Worm (Caenorhabditis elegans) whole organism, young adult: ENCODE results near the gene vps-16.
A peak's percentile ranks its signal among the peaks of the same experiment; 100 is the strongest.

Experiments
- B0035.1 ChIP-seq: sonication (generic microtip); optimal IDR thresholded peaks from 2 replicates; lab custom pipeline; 2016; ENCODE audit warnings: missing genetic modification characterization, mild to moderate bottlenecking, missing compliant biosample characterization, missing genotype, missing genetic modification reagents
- B0336.3 ChIP-seq: fragments of 200-800 bp; sonication (Bioruptor generic); IDR thresholded peaks from 2 replicates; pipeline ENCODE4 v1.3.6; 2022; ENCODE audit warnings: missing genetic modification characterization, missing compliant biosample characterization
- D2030.7 ChIP-seq: fragments of 200-800 bp; sonication (Bioruptor generic); IDR thresholded peaks from 2 replicates; pipeline ENCODE4 v1.3.6; 2022; ENCODE audit warnings: missing genetic modification reagents, missing genetic modification characterization, missing compliant biosample characterization
- F37B4.10 ChIP-seq: fragments of 200-800 bp; sonication (Bioruptor generic); IDR thresholded peaks from 2 replicates; pipeline ENCODE4 v1.3.6; 2022; ENCODE audit warnings: missing genetic modification characterization, missing compliant biosample characterization
- F39B2.1 ChIP-seq: fragments of 200-800 bp; sonication (Bioruptor generic); IDR thresholded peaks from 2 replicates; pipeline ENCODE4 v1.3.6; 2022; ENCODE audit warnings: missing genetic modification reagents, missing genetic modification characterization, missing compliant biosample characterization
- T07F8.4 ChIP-seq: sonication (generic microtip); optimal IDR thresholded peaks from 2 replicates; lab custom pipeline; 2016; ENCODE audit warnings: mild to moderate bottlenecking, missing genetic modification characterization, moderate library complexity, missing compliant biosample characterization
- T26A5.8 ChIP-seq: sonication (generic microtip); optimal IDR thresholded peaks from 2 replicates; lab custom pipeline; 2016; ENCODE audit warnings: missing genetic modification characterization, missing compliant biosample characterization
- Y53F4B.3 ChIP-seq: fragments of 200-800 bp; sonication (Bioruptor generic); IDR thresholded peaks from 2 replicates; pipeline ENCODE4 v1.3.6; 2022; ENCODE audit warnings: missing genetic modification reagents, missing genetic modification characterization, missing compliant biosample characterization
- Y53G8AR.9 ChIP-seq: fragments of 200-800 bp; sonication (Bioruptor generic); conservative IDR thresholded peaks from 2 replicates; pipeline ENCODE4 v1.3.6; 2022; ENCODE audit warnings: missing genetic modification reagents, missing genetic modification characterization, missing compliant biosample characterization
- Y56A3A.18 ChIP-seq: fragments of 200-800 bp; sonication (Bioruptor generic); IDR thresholded peaks from 2 replicates; pipeline ENCODE4 v1.3.6; 2022; ENCODE audit warnings: missing genetic modification reagents, missing genetic modification characterization, missing compliant biosample characterization
- Y95B8A.8 ChIP-seq: fragments of 200-800 bp; sonication (Bioruptor generic); IDR thresholded peaks from 2 replicates; pipeline ENCODE4 v1.3.6; 2022; ENCODE audit warnings: missing genetic modification reagents, missing genetic modification characterization, missing compliant biosample characterization
- ZK185.1 ChIP-seq: sonication (generic microtip); optimal IDR thresholded peaks from 2 replicates; lab custom pipeline; 2016; ENCODE audit warnings: mild to moderate bottlenecking, missing genetic modification characterization, missing compliant biosample characterization; ENCODE audit not compliant: poor library complexity, severe bottlenecking
- ama-1 ChIP-seq, 3 experiments: fragments of 150-350 bp in 1 of 3; sonication (generic microtip) in 2 of 3; optimal IDR thresholded peaks; 2 replicates each; lab custom pipeline; 2014 to 2018; ENCODE audit warnings: missing biosample characterization in 2 of 3, missing genetic modification characterization in 2 of 3, missing genetic modification reagents in 2 of 3
- atf-7 ChIP-seq: sonication (generic microtip); optimal IDR thresholded peaks from 2 replicates; lab custom pipeline; 2017; ENCODE audit warnings: mild to moderate bottlenecking, missing genetic modification characterization, missing compliant biosample characterization
- athp-1 ChIP-seq: sonication (generic microtip); optimal IDR thresholded peaks from 2 replicates; lab custom pipeline; 2017; ENCODE audit warnings: mild to moderate bottlenecking, missing genetic modification characterization, missing compliant biosample characterization
- attf-3 ChIP-seq: fragments of 200-800 bp; sonication (Bioruptor generic); conservative IDR thresholded peaks from 2 replicates; pipeline ENCODE4 v1.3.6; 2022; ENCODE audit warnings: missing genetic modification reagents, missing genetic modification characterization, missing compliant biosample characterization
- bed-2 ChIP-seq: fragments of 200-800 bp; sonication (Bioruptor generic); IDR thresholded peaks from 2 replicates; pipeline ENCODE4 v1.3.6; 2022; ENCODE audit warnings: missing genetic modification reagents, missing genetic modification characterization, missing compliant biosample characterization
- ccch-3 ChIP-seq: fragments of 200-800 bp; sonication (Bioruptor generic); optimal IDR thresholded peaks from 2 replicates; lab custom pipeline; 2018; ENCODE audit warnings: mild to moderate bottlenecking, missing genetic modification characterization, missing compliant biosample characterization
- cebp-2 ChIP-seq: fragments of 200-800 bp; sonication (Bioruptor generic); IDR thresholded peaks from 2 replicates; pipeline ENCODE4 v1.3.6; 2022; ENCODE audit warnings: missing genetic modification characterization, missing compliant biosample characterization
- ceh-27 ChIP-seq: fragments of 200-800 bp; sonication (Bioruptor generic); optimal IDR thresholded peaks from 2 replicates; lab custom pipeline; 2018; ENCODE audit warnings: mild to moderate bottlenecking, missing genetic modification characterization, moderate library complexity, missing compliant biosample characterization
- ceh-58 ChIP-seq: fragments of 200-800 bp; sonication (Bioruptor generic); IDR thresholded peaks from 2 replicates; pipeline ENCODE4 v1.3.6; 2022; ENCODE audit warnings: missing genetic modification characterization, missing compliant biosample characterization
- ceh-91 ChIP-seq: fragments of 200-800 bp; sonication (Bioruptor generic); IDR thresholded peaks from 2 replicates; pipeline ENCODE4 v1.3.6; 2022; ENCODE audit warnings: missing genetic modification reagents, missing genetic modification characterization, missing compliant biosample characterization
- hrde-1 ChIP-seq: sonication (generic microtip); optimal IDR thresholded peaks from 2 replicates; lab custom pipeline; 2016; ENCODE audit warnings: missing genetic modification characterization, mild to moderate bottlenecking, missing compliant biosample characterization, moderate library complexity, missing genotype, missing genetic modification reagents, borderline replicate concordance
- hsf-1 ChIP-seq: fragments of 200-800 bp; sonication (Bioruptor generic); IDR thresholded peaks from 2 replicates; pipeline ENCODE4 v1.3.6; 2022; ENCODE audit warnings: missing genetic modification reagents, missing genetic modification characterization, missing compliant biosample characterization
- let-607 ChIP-seq, 2 experiments: fragments of 200-800 bp in 1 of 2; sonication (Bioruptor generic) in 1 of 2; sonication (generic microtip) in 1 of 2; optimal IDR thresholded peaks; 2 replicates each; lab custom pipeline; 2016 to 2018; ENCODE audit warnings: mild to moderate bottlenecking in 2 of 2, missing compliant biosample characterization in 2 of 2, missing genetic modification characterization in 2 of 2, moderate library complexity in 2 of 2, missing genotype in 1 of 2
- lin-35 ChIP-seq, 3 experiments: fragments of 150-350 bp in 2 of 3; sonication (generic microtip) in 1 of 3; optimal IDR thresholded peaks; 2 replicates each; lab custom pipeline; 2014 to 2018; ENCODE audit warnings: missing biosample characterization in 3 of 3, missing genetic modification characterization in 3 of 3, missing genetic modification reagents in 3 of 3
- lin-40 ChIP-seq: sonication (generic microtip); optimal IDR thresholded peaks from 2 replicates; lab custom pipeline; 2016; ENCODE audit warnings: missing genetic modification characterization, mild to moderate bottlenecking, missing compliant biosample characterization, missing genotype, missing genetic modification reagents
- lsl-1 ChIP-seq: fragments of 200-800 bp; sonication (Bioruptor generic); optimal IDR thresholded peaks from 2 replicates; lab custom pipeline; 2018; ENCODE audit warnings: mild to moderate bottlenecking, missing genetic modification characterization, moderate library complexity, missing compliant biosample characterization
- madf-10 ChIP-seq: sonication (generic microtip); optimal IDR thresholded peaks from 2 replicates; lab custom pipeline; 2016; ENCODE audit warnings: mild to moderate bottlenecking, missing genetic modification characterization, missing compliant biosample characterization
- madf-6 ChIP-seq: fragments of 200-800 bp; sonication (Bioruptor generic); IDR thresholded peaks from 2 replicates; pipeline ENCODE4 v1.3.6; 2022; ENCODE audit warnings: missing genetic modification reagents, missing genetic modification characterization, missing compliant biosample characterization
- mcd-1 ChIP-seq: fragments of 200-800 bp; sonication (Bioruptor generic); IDR thresholded peaks from 2 replicates; pipeline ENCODE4 v1.3.6; 2022; ENCODE audit warnings: missing genetic modification reagents, missing genetic modification characterization, missing compliant biosample characterization
- mxl-1 ChIP-seq: sonication (generic microtip); optimal IDR thresholded peaks from 2 replicates; lab custom pipeline; 2016; ENCODE audit warnings: missing genetic modification characterization, missing compliant biosample characterization
- nfyb-1 ChIP-seq: fragments of 200-800 bp; sonication (Bioruptor generic); IDR thresholded peaks from 2 replicates; pipeline ENCODE4 v1.3.6; 2022; ENCODE audit warnings: missing genetic modification reagents, missing genetic modification characterization, missing compliant biosample characterization
- nhr-27 ChIP-seq: fragments of 200-800 bp; sonication (Bioruptor generic); optimal IDR thresholded peaks from 2 replicates; lab custom pipeline; 2018; ENCODE audit warnings: mild to moderate bottlenecking, missing genetic modification characterization, moderate library complexity, missing compliant biosample characterization
- nhr-90 ChIP-seq: sonication (generic microtip); optimal IDR thresholded peaks from 2 replicates; lab custom pipeline; 2016; ENCODE audit warnings: missing genotype, mild to moderate bottlenecking, missing genetic modification characterization, missing compliant biosample characterization
- rpc-1 ChIP-seq, 2 experiments: fragments of 150-350 bp in 1 of 2; sonication (generic microtip) in 1 of 2; optimal IDR thresholded peaks; 2 replicates each; lab custom pipeline; 2014 to 2018; ENCODE audit warnings: missing biosample characterization in 1 of 2, missing genetic modification characterization in 1 of 2, missing genetic modification reagents in 1 of 2, missing genotype in 1 of 2
- sea-2 ChIP-seq: fragments of 200-800 bp; sonication (Bioruptor generic); IDR thresholded peaks from 2 replicates; pipeline ENCODE4 v1.3.6; 2022; ENCODE audit warnings: missing genetic modification characterization, missing compliant biosample characterization
- somi-1 ChIP-seq: fragments of 200-800 bp; sonication (Bioruptor generic); optimal IDR thresholded peaks from 2 replicates; lab custom pipeline; 2018; ENCODE audit warnings: mild to moderate bottlenecking, missing genetic modification characterization, missing compliant biosample characterization
- xnd-1 ChIP-seq: sonication (generic microtip); optimal IDR thresholded peaks from 2 replicates; lab custom pipeline; 2016; ENCODE audit warnings: missing genotype, missing genetic modification reagents, missing genetic modification characterization, missing compliant biosample characterization
- zfh-2 ChIP-seq: fragments of 200-800 bp; sonication (Bioruptor generic); conservative IDR thresholded peaks from 2 replicates; pipeline ENCODE4 v1.3.6; 2022; ENCODE audit warnings: missing genetic modification reagents, missing genetic modification characterization, missing compliant biosample characterization
- zim-3 ChIP-seq: sonication (generic microtip); optimal IDR thresholded peaks from 2 replicates; lab custom pipeline; 2017; ENCODE audit warnings: mild to moderate bottlenecking, missing genetic modification characterization, moderate library complexity, missing compliant biosample characterization
- ztf-18 ChIP-seq: sonication (generic microtip); optimal IDR thresholded peaks from 2 replicates; lab custom pipeline; 2016; ENCODE audit warnings: missing genotype, mild to moderate bottlenecking, missing genetic modification characterization, missing compliant biosample characterization
- ztf-22 ChIP-seq: fragments of 200-800 bp; sonication (Bioruptor generic); optimal IDR thresholded peaks from 2 replicates; lab custom pipeline; 2018; ENCODE audit warnings: mild to moderate bottlenecking, missing genetic modification characterization, moderate library complexity, missing compliant biosample characterization
- ztf-25 ChIP-seq: fragments of 200-800 bp; sonication (Bioruptor generic); IDR thresholded peaks from 2 replicates; pipeline ENCODE4 v1.3.6; 2022; ENCODE audit warnings: missing genetic modification reagents, missing genetic modification characterization, missing compliant biosample characterization
- ztf-3 ChIP-seq: fragments of 200-800 bp; sonication (Bioruptor generic); optimal IDR thresholded peaks from 2 replicates; lab custom pipeline; 2018; ENCODE audit warnings: mild to moderate bottlenecking, missing genetic modification characterization, missing compliant biosample characterization
- ztf-6 ChIP-seq: fragments of 200-800 bp; sonication (Bioruptor generic); IDR thresholded peaks from 2 replicates; pipeline ENCODE4 v1.3.6; 2022; ENCODE audit warnings: missing genetic modification reagents, missing genetic modification characterization, missing compliant biosample characterization

Gene vps-16

ce11 chrIII:6454183-6454582 is 21.1 kb downstream of the vps-16 start, which contains the start of gene jhdm-1:
Gene jhdm-1 (plus strand): TSS chrIII:6454483.
- TF ChIP-seq lin-35 (GFP tag; optimal IDR thresholded peaks at IDR 0.05; lab: Kevin White, UChicago) (no peak), lin-40 (tag; lab: Kevin White, UChicago) (no peak), athp-1 (no peak), bed-2 (no peak), zfh-2 (GFP tag; lab: Robert Waterston, UW) (no peak), madf-10 (tag; lab: Kevin White, UChicago) (no peak), ceh-27 (GFP tag; lab: Kevin White, UChicago) (no peak), ztf-25 (GFP tag; lab: Robert Waterston, UW) (no peak), hsf-1 (GFP tag; lab: Robert Waterston, UW) (no peak), F37B4.10 (GFP tag; lab: Robert Waterston, UW) (no peak), nhr-27 (tag; lab: Kevin White, UChicago) (no peak), nfyb-1 (GFP tag; lab: Robert Waterston, UW) (no peak), T26A5.8 (tag; lab: Kevin White, UChicago) (no peak), mxl-1 (tag; lab: Kevin White, UChicago) (no peak), xnd-1 (tag; lab: Kevin White, UChicago) (no peak), ceh-91 (no peak)

DNA sequence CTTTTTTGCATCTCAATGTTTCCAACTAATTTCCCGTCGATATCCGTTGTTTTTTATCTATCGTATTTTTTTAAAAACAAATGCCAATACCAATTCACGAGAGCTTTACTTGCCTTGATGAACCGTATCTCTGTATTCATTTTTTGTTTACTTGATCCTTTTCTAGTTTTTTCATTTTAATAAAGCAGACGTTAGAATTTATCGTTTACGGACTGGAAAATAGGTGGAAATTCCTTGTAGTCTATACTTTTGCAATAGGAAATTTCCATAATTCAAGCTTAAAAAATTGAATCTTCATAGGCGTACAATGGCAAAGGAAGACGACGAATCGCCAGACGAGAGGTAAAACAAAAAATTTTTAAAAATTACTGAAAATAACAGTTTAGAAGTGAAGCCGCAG is 26.8 kb downstream of the vps-16 start, which contains the start of gene algn-1:
Gene algn-1, plus strand, starts transcription at position 301 of the 400 bp plus-strand sequence.
- TF ChIP-seq ccch-3 (GFP tag; lab: Kevin White, UChicago) (no peak), somi-1 (GFP tag; lab: Kevin White, UChicago) (no peak), Y95B8A.8 (GFP tag; lab: Robert Waterston, UW) (no peak), ztf-6 (GFP tag; lab: Robert Waterston, UW) (no peak), ztf-18 (no peak), mcd-1 (GFP tag; lab: Robert Waterston, UW) (no peak), ztf-22 (GFP tag; lab: Kevin White, UChicago) (no peak), zim-3 (tag; lab: Kevin White, UChicago) (no peak), cebp-2 (GFP tag; lab: Robert Waterston, UW) (no peak)

DNA sequence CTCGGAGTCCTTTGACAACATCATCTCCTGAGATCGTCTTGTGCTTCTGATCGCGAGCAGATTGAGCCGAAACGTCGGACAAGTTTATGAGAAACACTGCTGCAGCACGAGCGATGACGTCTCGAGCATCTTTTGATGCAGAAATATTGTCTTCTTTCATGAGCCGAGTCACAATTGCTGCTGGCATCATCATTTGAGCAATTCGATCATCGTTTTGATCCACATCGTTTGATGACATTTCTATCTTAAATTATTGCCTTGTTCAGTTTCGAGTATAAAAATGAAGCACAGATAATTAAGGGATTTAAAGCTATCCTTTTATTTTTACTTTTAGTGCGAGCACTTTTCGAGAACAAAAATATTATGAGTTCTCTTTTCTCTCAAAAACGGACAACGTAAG is 29.6 kb downstream of the vps-16 start, which contains the start of gene T26A5.8:
Gene T26A5.8, minus strand, starts transcription at position 247 of the 400 bp plus-strand sequence.
- TF ChIP-seq T07F8.4 (no peak), ama-1 (optimal IDR thresholded peaks at IDR 0.05; lab: Kevin White, UChicago) (peak; percentile 10), ama-1 (GFP tag; optimal IDR thresholded peaks at IDR 0.05; lab: Kevin White, UChicago) (peak in 1 of 2 experiments; percentile 33), nhr-90 (tag; lab: Kevin White, UChicago) (peak; percentile 7), hrde-1 (peak; percentile 82), attf-3 (no peak), F39B2.1 (GFP tag; lab: Robert Waterston, UW) (no peak), ZK185.1 (peak; percentile 1), Y53F4B.3 (no peak), madf-6 (peak; percentile 65), ceh-58 (GFP tag; lab: Robert Waterston, UW) (no peak), Y56A3A.18 (GFP tag; lab: Robert Waterston, UW) (peak; percentile 36; the same call in 1 of the 2 replicates), D2030.7 (GFP tag; lab: Robert Waterston, UW) (no peak), mcd-1 (GFP tag; lab: Robert Waterston, UW) (peak; percentile 47; the same call in 1 of the 2 replicates), B0035.1 (tag; lab: Kevin White, UChicago) (no peak), lsl-1 (GFP tag; lab: Kevin White, UChicago) (peak; percentile 24), rpc-1 (optimal IDR thresholded peaks at IDR 0.05; lab: Kevin White, UChicago) (no peak), rpc-1 (tag; optimal IDR thresholded peaks at IDR 0.05; lab: Kevin White, UChicago) (no peak), sea-2 (GFP tag; lab: Robert Waterston, UW) (no peak), let-607 (tag; optimal IDR thresholded peaks at IDR 0.05; lab: Kevin White, UChicago) (peak in 1 of 2 experiments; percentile 24), B0336.3 (GFP tag; lab: Robert Waterston, UW) (peak; percentile 81), ztf-3 (GFP tag; lab: Kevin White, UChicago) (peak; percentile 50), Y53G8AR.9 (GFP tag; lab: Robert Waterston, UW) (peak; percentile 77), lin-40 (tag; lab: Kevin White, UChicago) (peak; percentile 39), atf-7 (peak; percentile 33)
